Fruit fly (Drosophila melanogaster): ENCODE results near the gene CG9757.

CG9757 gene

DNA sequence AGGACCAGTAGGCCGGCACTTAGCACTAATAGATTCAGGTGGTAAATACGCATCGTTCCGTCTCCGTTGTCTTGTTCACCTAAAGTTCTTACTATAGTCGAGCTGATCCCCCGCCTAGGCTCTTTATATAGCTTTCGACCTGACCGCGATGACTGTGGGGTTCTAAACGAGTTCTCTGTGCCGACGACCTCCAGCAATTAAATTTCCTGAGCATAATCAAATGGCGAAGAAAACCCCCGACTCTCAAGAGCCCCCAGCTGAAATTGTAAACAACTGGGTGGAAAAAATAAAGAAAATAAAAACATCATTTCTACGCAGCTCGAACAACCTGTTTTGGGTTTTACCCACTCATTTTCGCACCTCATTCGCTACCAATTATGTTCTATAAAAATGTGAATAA lies 3.1 kb downstream of the CG9757 start, which contains the start of gene CG9759:
CG9759 (minus strand) TSS at position 101 of the 400 bp plus-strand sequence.
- TF ChIP-seq CG17801 (GFP tag; optimal IDR thresholded peaks at IDR 0.05; ENCODE audit: partially characterized antibody) = no peak

- no peak for TF ChIP-seq CG17801 (GFP tag; optimal IDR thresholded peaks at IDR 0.05; ENCODE audit: partially characterized antibody)
These were observed 11.7 kb downstream of the CG9757 start for dm6 chr3R:13600539-13600938.

DNA sequence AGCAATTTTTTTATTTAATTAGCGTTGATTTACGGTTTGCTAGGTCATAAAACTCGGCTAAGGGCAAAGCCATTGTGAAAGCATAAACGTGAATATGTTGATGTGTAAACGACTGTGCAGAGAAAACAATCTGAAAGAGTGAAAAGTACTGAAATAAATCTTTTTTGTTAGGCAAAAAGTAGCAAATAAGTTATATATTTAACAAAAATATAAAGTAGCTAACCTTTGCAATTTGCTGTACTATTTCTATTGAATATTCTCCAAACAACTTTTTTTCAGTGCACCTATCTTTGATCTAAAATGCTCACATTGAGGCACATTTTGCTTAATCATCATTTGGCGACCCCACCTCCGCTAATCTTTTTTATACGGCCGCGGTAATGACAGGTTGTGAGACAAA lies 15.8 kb downstream of the CG9757 start:
- no peak for TF ChIP-seq CG17801 (GFP tag; optimal IDR thresholded peaks at IDR 0.05; ENCODE audit: partially characterized antibody)

dm6 chr3R:13592557-13592956 lies 19.7 kb downstream of the CG9757 start, which contains the start of gene CG14369:
TSS of gene CG14369 (minus strand) at chr3R:13592657.
- TF ChIP-seq CG17801 (GFP tag; optimal IDR thresholded peaks at IDR 0.05; ENCODE audit: partially characterized antibody) = no peak

dm6 chr3R:13587697-13588096 lies 24.5 kb downstream of the CG9757 start, which contains the start of gene CG14370:
TSS of gene CG14370 (plus strand) at chr3R:13587997.
- TF ChIP-seq CG17801 (GFP tag; optimal IDR thresholded peaks at IDR 0.05; ENCODE audit: partially characterized antibody) = no peak

Data from ovary, adult (tissue).